Worm (Caenorhabditis elegans) whole organism, L4 larva: Measurements from ENCODE around the gene dhrr-1.
A peak's percentile ranks its signal among the peaks of the same experiment; 100 is the strongest.

Experiments used
- D1046.2 ChIP-seq: fragments of 200-800 bp; sonication (Bioruptor generic); IDR thresholded peaks from 2 replicates; pipeline ENCODE4 v1.3.6; 2022; ENCODE audit warnings: missing genetic modification characterization, missing compliant biosample characterization
- F10B5.3 ChIP-seq: sonication (generic microtip); optimal IDR thresholded peaks from 2 replicates; lab custom pipeline; 2016; ENCODE audit warnings: mild to moderate bottlenecking, missing genetic modification characterization, missing compliant biosample characterization
- F26F4.8 ChIP-seq: fragments of 200-800 bp; sonication (Bioruptor generic); conservative IDR thresholded peaks from 2 replicates; pipeline ENCODE4 v1.3.6; 2022; ENCODE audit warnings: missing genetic modification characterization, missing compliant biosample characterization
- F44E2.7 ChIP-seq: fragments of 200-800 bp; sonication (Bioruptor generic); IDR thresholded peaks from 2 replicates; pipeline ENCODE4 v2.1.2; 2022; ENCODE audit warnings: missing genetic modification characterization, missing compliant biosample characterization
- F49E8.2 ChIP-seq: sonication (generic microtip); optimal IDR thresholded peaks from 2 replicates; lab custom pipeline; 2016; ENCODE audit warnings: missing compliant biosample characterization, mild to moderate bottlenecking, missing genetic modification characterization, borderline replicate concordance
- R02D3.7 ChIP-seq: fragments of 150-350 bp; sonication (generic microtip); optimal IDR thresholded peaks from 3 replicates; lab custom pipeline; 2014; ENCODE audit warnings: missing biosample characterization, missing genetic modification characterization
- T26A8.4 ChIP-seq: fragments of 200-800 bp; sonication (Bioruptor generic); IDR thresholded peaks from 2 replicates; pipeline ENCODE4 v1.3.6; 2022; ENCODE audit warnings: missing genetic modification characterization, missing compliant biosample characterization
- Y75B8A.6 ChIP-seq: fragments of 200-800 bp; sonication (Bioruptor generic); IDR thresholded peaks from 2 replicates; pipeline ENCODE4 v1.3.6; 2022; ENCODE audit warnings: missing genetic modification reagents, missing genetic modification characterization, missing compliant biosample characterization
- aha-1 ChIP-seq: fragments of 150-350 bp; peaks from one replicate; lab custom pipeline; 2014; ENCODE audit warnings: missing biosample characterization, missing genetic modification characterization
- aly-2 ChIP-seq: sonication (generic microtip); optimal IDR thresholded peaks from 2 replicates; lab custom pipeline; 2018; ENCODE audit warnings: missing biosample characterization, missing genetic modification characterization
- ceh-20 ChIP-seq: fragments of 200-800 bp; sonication (Bioruptor generic); IDR thresholded peaks from 2 replicates; pipeline ENCODE4 v1.3.6; 2022; ENCODE audit warnings: missing genetic modification reagents, missing genetic modification characterization, missing compliant biosample characterization
- ceh-28 ChIP-seq: fragments of 150-350 bp; optimal IDR thresholded peaks from 2 replicates; lab custom pipeline; 2014; ENCODE audit warnings: missing biosample characterization, missing genetic modification reagents, missing genetic modification characterization
- cey-2 ChIP-seq: sonication (generic microtip); optimal IDR thresholded peaks from 3 replicates; lab custom pipeline; 2017; ENCODE audit warnings: missing genetic modification characterization, mild to moderate bottlenecking, missing compliant biosample characterization, antibody characterized with exemption, borderline replicate concordance; ENCODE audit not compliant: insufficient read depth
- ctbp-1 ChIP-seq: fragments of 200-800 bp; sonication (Bioruptor generic); IDR thresholded peaks from 2 replicates; pipeline ENCODE4 v1.3.6; 2022; ENCODE audit warnings: missing genetic modification reagents, missing genetic modification characterization, missing compliant biosample characterization
- daf-16 ChIP-seq, 3 experiments: sonication (generic microtip); optimal IDR thresholded peaks; 2 replicates each; lab custom pipeline; 2016 to 2017; ENCODE audit warnings: missing genetic modification characterization in 3 of 3, missing genetic modification reagents in 3 of 3, mild to moderate bottlenecking in 2 of 3, missing compliant biosample characterization in 2 of 3, missing biosample characterization in 1 of 3, moderate library complexity in 1 of 3
- dmd-6 ChIP-seq: fragments of 200-800 bp; sonication (Bioruptor generic); IDR thresholded peaks from 2 replicates; pipeline ENCODE4 v1.3.6; 2022; ENCODE audit warnings: missing genetic modification reagents, missing genetic modification characterization, missing compliant biosample characterization
- dmd-9 ChIP-seq: fragments of 200-800 bp; sonication (Bioruptor generic); IDR thresholded peaks from 2 replicates; pipeline ENCODE4 v1.3.6; 2022; ENCODE audit warnings: missing genetic modification reagents, missing genetic modification characterization, missing compliant biosample characterization
- dpl-1 ChIP-seq: fragments of 150-350 bp; optimal IDR thresholded peaks from 2 replicates; lab custom pipeline; 2014; ENCODE audit warnings: missing biosample characterization, missing genetic modification reagents, missing genetic modification characterization
- dve-1 ChIP-seq: sonication (generic microtip); optimal IDR thresholded peaks from 2 replicates; lab custom pipeline; 2017; ENCODE audit warnings: antibody characterized with exemption, mild to moderate bottlenecking, missing genetic modification characterization, missing compliant biosample characterization; ENCODE audit not compliant: insufficient read depth
- hlh-11 ChIP-seq: fragments of 200-800 bp; sonication (Bioruptor generic); optimal IDR thresholded peaks from 2 replicates; lab custom pipeline; 2018; ENCODE audit warnings: mild to moderate bottlenecking, missing genetic modification characterization, missing compliant biosample characterization
- hmg-1.1 ChIP-seq: fragments of 200-800 bp; sonication (Bioruptor generic); IDR thresholded peaks from 2 replicates; pipeline ENCODE4 v1.3.6; 2022; ENCODE audit warnings: missing genetic modification reagents, missing genetic modification characterization, missing compliant biosample characterization
- jun-1 ChIP-seq: fragments of 150-350 bp; optimal IDR thresholded peaks from 2 replicates; lab custom pipeline; 2014; ENCODE audit warnings: missing biosample characterization, missing genetic modification reagents, missing genetic modification characterization
- lin-1 ChIP-seq: fragments of 200-800 bp; sonication (Bioruptor generic); IDR thresholded peaks from 2 replicates; pipeline ENCODE4 v1.3.6; 2022; ENCODE audit warnings: missing genetic modification reagents, missing genetic modification characterization, missing compliant biosample characterization
- lin-13 ChIP-seq: fragments of 150-350 bp; optimal IDR thresholded peaks from 2 replicates; lab custom pipeline; 2014; ENCODE audit warnings: missing biosample characterization, missing genetic modification reagents, missing genetic modification characterization
- lin-38 ChIP-seq: fragments of 200-800 bp; sonication (Bioruptor generic); IDR thresholded peaks from 2 replicates; pipeline ENCODE4 v1.3.6; 2022; ENCODE audit warnings: missing genetic modification reagents, missing genetic modification characterization, missing compliant biosample characterization
- lin-39 ChIP-seq: fragments of 150-350 bp; optimal IDR thresholded peaks from 2 replicates; lab custom pipeline; 2014; ENCODE audit warnings: missing biosample characterization, missing genetic modification reagents, missing genetic modification characterization
- mep-1 ChIP-seq: fragments of 150-350 bp; sonication (generic microtip); optimal IDR thresholded peaks from 3 replicates; lab custom pipeline; 2014; ENCODE audit warnings: missing biosample characterization, missing genetic modification characterization
- mes-2 ChIP-seq: sonication (generic microtip); optimal IDR thresholded peaks from 2 replicates; lab custom pipeline; 2016; ENCODE audit warnings: missing genotype, mild to moderate bottlenecking, missing genetic modification characterization, missing compliant biosample characterization; ENCODE audit not compliant: poor library complexity, severe bottlenecking
- mxl-2 ChIP-seq: fragments of 200-800 bp; sonication (Bioruptor generic); conservative IDR thresholded peaks from 2 replicates; pipeline ENCODE4 v1.3.6; 2022; ENCODE audit warnings: missing genetic modification reagents, missing genetic modification characterization, missing compliant biosample characterization
- nhr-102 ChIP-seq: sonication (generic microtip); optimal IDR thresholded peaks from 2 replicates; lab custom pipeline; 2016; ENCODE audit warnings: mild to moderate bottlenecking, missing genetic modification characterization, moderate library complexity, missing compliant biosample characterization
- nhr-11 ChIP-seq: fragments of 150-350 bp; optimal IDR thresholded peaks from 2 replicates; lab custom pipeline; 2014; ENCODE audit warnings: missing biosample characterization, missing genetic modification characterization
- nhr-42 ChIP-seq: fragments of 200-800 bp; sonication (Bioruptor generic); IDR thresholded peaks from 2 replicates; pipeline ENCODE4 v1.3.6; 2022; ENCODE audit warnings: missing genetic modification characterization, missing compliant biosample characterization
- nhr-48 ChIP-seq: sonication (generic microtip); optimal IDR thresholded peaks from 2 replicates; lab custom pipeline; 2016; ENCODE audit warnings: mild to moderate bottlenecking, missing genetic modification characterization, missing compliant biosample characterization
- nhr-6 ChIP-seq: fragments of 150-350 bp; optimal IDR thresholded peaks from 2 replicates; lab custom pipeline; 2014; ENCODE audit warnings: missing biosample characterization, missing genetic modification characterization
- nhr-77 ChIP-seq: fragments of 150-350 bp; optimal IDR thresholded peaks from 2 replicates; lab custom pipeline; 2014; ENCODE audit warnings: missing biosample characterization, missing genetic modification characterization
- php-3 ChIP-seq: fragments of 200-800 bp; sonication (Bioruptor generic); IDR thresholded peaks from 2 replicates; pipeline ENCODE4 v1.3.6; 2022; ENCODE audit warnings: missing genetic modification reagents, missing genetic modification characterization, missing compliant biosample characterization
- rbr-2 ChIP-seq: sonication (generic microtip); optimal IDR thresholded peaks from 2 replicates; lab custom pipeline; 2016; ENCODE audit warnings: missing genotype, missing genetic modification characterization, missing compliant biosample characterization
- sdz-12 ChIP-seq: fragments of 200-800 bp; sonication (Bioruptor generic); optimal IDR thresholded peaks from 2 replicates; lab custom pipeline; 2018; ENCODE audit warnings: mild to moderate bottlenecking, missing genetic modification characterization, missing compliant biosample characterization
- skn-1 ChIP-seq: fragments of 150-350 bp; optimal IDR thresholded peaks from 2 replicates; lab custom pipeline; 2014; ENCODE audit warnings: missing biosample characterization, missing genetic modification characterization
- spr-3 ChIP-seq: fragments of 200-800 bp; sonication (Bioruptor generic); optimal IDR thresholded peaks from 2 replicates; lab custom pipeline; 2018; ENCODE audit warnings: mild to moderate bottlenecking, missing genetic modification characterization, missing compliant biosample characterization
- tag-97 ChIP-seq: fragments of 200-800 bp; sonication (Bioruptor generic); IDR thresholded peaks from 2 replicates; pipeline ENCODE4 v1.3.6; 2022; ENCODE audit warnings: missing genetic modification characterization, missing compliant biosample characterization
- unc-62 ChIP-seq, 3 experiments: fragments of 150-350 bp in 1 of 3; sonication (generic microtip); optimal IDR thresholded peaks in 2 of 3; peaks in 1 of 3; 1 replicate in 1 of 3; 2 replicates in 2 of 3; lab custom pipeline; 2014 to 2017; ENCODE audit warnings: missing biosample characterization in 3 of 3, missing genetic modification characterization in 3 of 3, missing genetic modification reagents in 3 of 3, missing genotype in 1 of 3
- ztf-11 ChIP-seq: fragments of 150-350 bp; optimal IDR thresholded peaks from 2 replicates; lab custom pipeline; 2014; ENCODE audit warnings: missing biosample characterization, missing genetic modification characterization

Gene dhrr-1

DNA sequence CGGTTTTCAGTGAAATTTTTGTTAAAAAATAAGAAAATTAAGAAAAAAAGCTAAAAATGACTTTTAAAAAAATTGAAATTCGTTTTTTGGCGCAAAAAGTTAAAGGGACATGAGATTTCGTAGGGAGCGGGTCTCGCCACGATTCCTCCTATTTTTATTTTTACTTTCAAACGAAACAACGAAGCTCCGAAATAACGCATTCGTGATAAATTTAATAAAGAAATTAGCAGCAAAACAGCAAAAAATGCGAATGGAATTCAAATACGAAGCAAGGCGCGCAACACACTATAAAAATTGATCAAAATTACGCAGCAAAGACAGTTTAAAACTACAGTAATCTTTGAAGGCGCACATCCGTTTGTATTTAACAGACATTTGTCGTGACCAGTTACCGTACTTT lies 44.7 kb upstream of the dhrr-1 start (continued):
- TF ChIP-seq F10B5.3 (tag; lab: Kevin White, UChicago) (no peak), mes-2 (tag; lab: Kevin White, UChicago) (peak; percentile 60), F44E2.7 (GFP tag; lab: Robert Waterston, UW) (no peak), Y75B8A.6 (no peak), nhr-42 (GFP tag; lab: Robert Waterston, UW) (no peak), dpl-1 (peak; percentile 53), F49E8.2 (tag; lab: Kevin White, UChicago) (peak; percentile 10)

DNA sequence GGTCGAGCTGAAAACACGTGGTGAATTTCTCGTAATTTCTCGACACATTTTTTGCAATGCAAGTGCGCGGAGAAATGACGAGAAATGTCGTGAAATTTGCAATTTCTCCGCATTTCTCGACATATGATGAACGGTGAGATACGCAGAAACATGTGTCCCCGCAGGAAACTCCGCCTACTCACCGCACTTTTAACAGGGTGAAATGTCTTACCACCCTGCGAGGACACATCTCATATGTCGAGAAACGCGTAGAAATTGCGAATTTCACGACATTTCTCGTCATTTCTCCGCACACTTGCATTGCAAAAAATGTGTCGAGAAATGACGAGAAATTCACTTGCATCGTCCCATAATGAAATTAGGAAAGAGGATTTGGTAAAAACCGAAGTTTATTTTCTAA lies 43.4 kb upstream of the dhrr-1 start:
- peak; percentile 9; the same call in 1 of the 2 replicates for TF ChIP-seq dmd-6
- peak; percentile 28 for TF ChIP-seq nhr-102
- TF ChIP-seq dve-1 (tag; lab: Kevin White, UChicago): peak; percentile 16
- peak; percentile 47 for TF ChIP-seq lin-38
- 0 out of 2 replicates have a peak, but pooled peaks have one; percentile 47 for TF ChIP-seq dmd-9 (GFP tag; lab: Robert Waterston, UW)
- peak; percentile 19; the same call in 1 of the 2 replicates for TF ChIP-seq ceh-20
- peak; percentile 16 for TF ChIP-seq mes-2 (tag; lab: Kevin White, UChicago)
- TF ChIP-seq D1046.2 (GFP tag; lab: Robert Waterston, UW): 0 out of 2 replicates have a peak, but pooled peaks have one; percentile 11
- TF ChIP-seq php-3 (GFP tag; lab: Robert Waterston, UW): peak; percentile 34; the same call in 1 of the 2 replicates
- TF ChIP-seq T26A8.4 (GFP tag; lab: Robert Waterston, UW): 0 out of 2 replicates have a peak, but pooled peaks have one; percentile 28
- 0 out of 2 replicates have a peak, but pooled peaks have one; percentile 18 for TF ChIP-seq hmg-1.1 (GFP tag; lab: Robert Waterston, UW)
- TF ChIP-seq nhr-48 (tag; lab: Kevin White, UChicago): peak; percentile 23
- peak; percentile 13 for TF ChIP-seq rbr-2 (tag; lab: Kevin White, UChicago)
- peak; percentile 39 for TF ChIP-seq hlh-11

DNA sequence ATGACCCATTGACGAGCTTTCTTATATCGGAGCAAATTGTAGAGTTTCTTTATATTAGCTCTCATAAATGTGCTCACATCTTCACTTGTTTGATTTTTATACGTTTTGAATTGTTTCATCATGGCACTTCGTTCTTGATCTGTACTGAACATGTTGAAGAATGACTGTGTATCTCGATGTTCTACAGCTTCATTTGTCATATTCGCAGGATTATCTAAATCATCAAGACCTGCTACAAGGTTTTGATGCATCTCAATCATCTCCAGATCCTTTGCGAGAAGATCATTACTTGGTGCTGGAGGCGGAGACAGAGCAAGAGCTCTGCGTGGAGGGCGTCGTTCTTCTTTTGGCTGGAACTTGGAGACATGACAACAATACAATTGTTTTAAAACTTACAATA lies 41.2 kb upstream of the dhrr-1 start:
- TF ChIP-seq cey-2 (no peak), ceh-28 (tag; lab: Kevin White, UChicago) (no peak), aha-1 (peak; percentile 69)

DNA sequence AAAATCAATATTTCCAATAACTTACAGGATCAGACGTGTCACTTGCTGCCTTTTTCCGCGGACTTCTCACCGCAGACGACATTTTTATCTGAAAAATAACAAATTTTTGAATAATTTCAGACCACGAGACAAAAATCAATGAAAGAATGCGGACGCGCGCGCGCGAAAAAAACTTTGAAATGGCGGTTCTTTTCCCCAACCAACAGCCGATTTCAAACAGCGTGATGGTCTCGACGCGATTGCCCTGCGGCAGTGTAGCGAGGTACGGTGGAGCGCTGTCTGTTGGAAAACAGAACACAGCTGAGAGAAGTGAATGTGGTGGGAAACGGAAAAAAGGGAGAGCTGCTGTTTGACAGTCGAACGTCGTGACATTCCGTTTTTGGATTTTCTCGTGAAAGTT lies 40.4 kb upstream of the dhrr-1 start, which contains the start of gene lin-9:
Gene lin-9 (minus strand): TSS at position 88 of the 400 bp plus-strand sequence.
- TF ChIP-seq ctbp-1 (GFP tag; lab: Robert Waterston, UW) (peak; percentile 97), daf-16 (GFP tag; optimal IDR thresholded peaks at IDR 0.05; lab: Kevin White, UChicago) (peak; percentile 64 to 91), daf-16 (tag; optimal IDR thresholded peaks at IDR 0.05; lab: Kevin White, UChicago) (peak; percentile 89), mep-1 (tag; lab: Kevin White, UChicago) (peak; percentile 97), dpl-1 (peak; percentile 97), jun-1 (tag; lab: Kevin White, UChicago) (peak; percentile 84), aly-2 (tag; lab: Kevin White, UChicago) (no peak), Y75B8A.6 (no peak), nhr-77 (tag; lab: Kevin White, UChicago) (peak; percentile 86), dmd-9 (GFP tag; lab: Robert Waterston, UW) (peak; percentile 90), mxl-2 (GFP tag; lab: Robert Waterston, UW) (peak; percentile 67; the same call in 1 of the 2 replicates), R02D3.7 (tag; lab: Kevin White, UChicago) (no peak), sdz-12 (no peak), skn-1 (tag; lab: Kevin White, UChicago) (no peak), mes-2 (tag; lab: Kevin White, UChicago) (peak; percentile 95), F26F4.8 (GFP tag; lab: Robert Waterston, UW) (no peak), tag-97 (GFP tag; lab: Robert Waterston, UW) (no peak), lin-1 (GFP tag; lab: Robert Waterston, UW) (peak; percentile 93), spr-3 (GFP tag; lab: Kevin White, UChicago) (peak; percentile 91), lin-39 (no peak), nhr-11 (tag; lab: Kevin White, UChicago) (peak; percentile 96), dve-1 (tag; lab: Kevin White, UChicago) (peak; percentile 99), unc-62 (GFP tag; optimal IDR thresholded peaks at IDR 0.05 in 1 of 2; lab: Kevin White, UChicago) (peak; percentile 3 to 98), unc-62 (tag; optimal IDR thresholded peaks at IDR 0.05; lab: Kevin White, UChicago) (no peak), F49E8.2 (tag; lab: Kevin White, UChicago) (peak; percentile 70), lin-13 (GFP tag; lab: Kevin White, UChicago) (peak; percentile 97), nhr-6 (tag; lab: Kevin White, UChicago) (peak; percentile 94), ztf-11 (tag; lab: Kevin White, UChicago) (no peak), nhr-42 (GFP tag; lab: Robert Waterston, UW) (peak; percentile 90), lin-38 (peak; percentile 92), ceh-28 (tag; lab: Kevin White, UChicago) (peak; percentile 35)
